Worm (Caenorhabditis elegans) whole organism, midembryonic: ENCODE measurements around the gene lgc-35.

Experiments used
- T22C8.4 ChIP-seq: fragments of 200-800 bp; sonication (Bioruptor generic); IDR thresholded peaks from 2 replicates; pipeline ENCODE4 v1.3.6; 2022; ENCODE audit warnings: missing genetic modification characterization, missing compliant biosample characterization
- cog-1 ChIP-seq: sonication (generic microtip); optimal IDR thresholded peaks from 2 replicates; lab custom pipeline; 2016; ENCODE audit warnings: missing genetic modification characterization, missing compliant biosample characterization
- flt-1 ChIP-seq: fragments of 200-800 bp; sonication (Bioruptor generic); IDR thresholded peaks from 2 replicates; pipeline ENCODE4 v1.3.6; 2022; ENCODE audit warnings: missing genetic modification characterization, missing compliant biosample characterization
- klf-2 ChIP-seq: fragments of 200-800 bp; sonication (Bioruptor generic); conservative IDR thresholded peaks from 2 replicates; pipeline ENCODE4 v1.3.6; 2022; ENCODE audit warnings: missing genetic modification reagents, missing genetic modification characterization, missing compliant biosample characterization
- med-1 ChIP-seq: sonication (generic microtip); optimal IDR thresholded peaks from 2 replicates; lab custom pipeline; 2017; ENCODE audit warnings: missing genetic modification characterization, mild to moderate bottlenecking, missing compliant biosample characterization, antibody characterized with exemption, missing genetic modification reagents; ENCODE audit not compliant: insufficient read depth
- ref-1 ChIP-seq: fragments of 200-800 bp; sonication (Bioruptor generic); conservative IDR thresholded peaks from 2 replicates; pipeline ENCODE4 v1.3.6; 2022; ENCODE audit warnings: missing genetic modification reagents, missing genetic modification characterization, missing compliant biosample characterization
- tab-1 ChIP-seq: fragments of 200-800 bp; sonication (Bioruptor generic); IDR thresholded peaks from 2 replicates; pipeline ENCODE4 v1.3.6; 2022; ENCODE audit warnings: missing genetic modification characterization, missing compliant biosample characterization
- ztf-23 ChIP-seq: fragments of 200-800 bp; sonication (Bioruptor generic); IDR thresholded peaks from 2 replicates; pipeline ENCODE4 v1.3.6; 2022; ENCODE audit warnings: missing genetic modification reagents, missing genetic modification characterization, missing compliant biosample characterization
- ztf-29 ChIP-seq: fragments of 200-800 bp; sonication (Bioruptor generic); IDR thresholded peaks from 2 replicates; pipeline ENCODE4 v1.3.6; 2022; ENCODE audit warnings: missing genetic modification reagents, missing genetic modification characterization, missing compliant biosample characterization

lgc-35 gene

ce11 chrII:12818488-12818887, 21.5 kb downstream of the lgc-35 start, which contains the start of gene Y46G5A.22:
Gene Y46G5A.22 (minus strand): TSS chrII:12818588.
- no peak for TF ChIP-seq flt-1 (GFP tag; lab: Robert Waterston, UW)
- no peak for TF ChIP-seq ztf-23 (GFP tag; lab: Robert Waterston, UW)
- no peak for TF ChIP-seq tab-1
- TF ChIP-seq med-1 (GFP tag; lab: Kevin White, UChicago): no peak
- TF ChIP-seq klf-2 (GFP tag; lab: Robert Waterston, UW): no peak
- TF ChIP-seq cog-1 (tag; lab: Kevin White, UChicago): no peak
- no peak for TF ChIP-seq ztf-29 (GFP tag; lab: Robert Waterston, UW)
- TF ChIP-seq T22C8.4 (GFP tag; lab: Robert Waterston, UW): no peak
- no peak for TF ChIP-seq ref-1 (GFP tag; lab: Robert Waterston, UW)

DNA sequence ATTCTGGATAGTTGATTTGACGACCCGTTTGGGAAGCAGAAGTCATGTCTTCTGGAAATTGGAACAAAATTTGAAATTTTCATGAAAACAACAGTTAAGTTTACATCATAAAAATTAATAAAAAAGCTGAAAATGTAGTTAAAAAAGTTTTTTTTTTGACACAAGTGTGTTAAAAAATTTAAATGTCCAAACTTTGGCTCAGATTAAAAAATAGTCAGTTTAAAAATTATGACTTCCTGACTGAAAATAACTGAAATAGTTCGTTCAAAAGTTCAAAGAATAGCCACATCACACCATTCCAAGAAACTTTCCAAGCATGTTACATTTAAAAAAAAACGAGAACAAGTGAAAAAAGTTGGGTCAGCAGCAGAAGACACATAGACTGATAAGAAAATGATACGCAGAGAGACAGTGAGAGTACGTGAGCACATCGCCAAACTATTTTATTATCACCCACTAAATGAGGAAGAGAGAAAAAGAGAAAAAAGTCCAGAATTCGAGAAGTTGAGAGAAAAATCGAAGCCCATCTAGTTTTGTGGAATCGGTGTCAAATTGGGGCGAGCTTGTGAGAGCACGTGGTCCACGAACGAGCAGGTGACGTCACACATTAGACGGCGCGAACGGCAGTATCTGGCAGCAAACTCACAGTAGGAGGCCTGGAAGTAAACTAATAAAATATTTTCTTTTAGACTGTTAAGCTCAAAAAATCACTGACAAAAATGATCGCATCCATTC, 23.4 kb downstream of the lgc-35 start, which contains the start of gene acl-7:
Gene acl-7 (minus strand): TSS at position 51 of the 735 bp plus-strand sequence.
- TF ChIP-seq ztf-29 (GFP tag; lab: Robert Waterston, UW) (no peak), T22C8.4 (GFP tag; lab: Robert Waterston, UW) (no peak), tab-1 (no peak), ztf-23 (GFP tag; lab: Robert Waterston, UW) (no peak)

DNA sequence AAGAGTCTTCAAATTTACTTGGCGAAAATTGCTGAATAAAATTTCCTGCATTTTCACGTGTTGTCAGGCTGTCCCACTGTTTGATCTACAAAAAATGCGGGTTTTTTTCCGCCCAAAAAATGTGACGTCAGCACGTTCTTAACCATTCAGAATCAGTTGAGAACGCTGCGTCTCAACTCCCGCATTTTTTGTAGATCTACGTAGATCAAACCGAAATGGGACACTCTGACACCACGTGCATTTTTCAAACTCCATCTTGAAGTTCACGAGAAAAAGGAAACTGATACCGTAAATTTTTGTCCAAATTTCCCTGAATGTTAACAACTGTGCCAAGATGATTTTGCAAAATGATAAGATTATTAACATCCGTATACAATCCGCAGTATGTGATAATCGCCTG, 26.7 kb downstream of the lgc-35 start:
- TF ChIP-seq med-1 (GFP tag; lab: Kevin White, UChicago): no peak
- no peak for TF ChIP-seq ztf-23 (GFP tag; lab: Robert Waterston, UW)
- TF ChIP-seq tab-1: no peak
- no peak for TF ChIP-seq cog-1 (tag; lab: Kevin White, UChicago)
- TF ChIP-seq T22C8.4 (GFP tag; lab: Robert Waterston, UW): no peak
- no peak for TF ChIP-seq klf-2 (GFP tag; lab: Robert Waterston, UW)
- no peak for TF ChIP-seq flt-1 (GFP tag; lab: Robert Waterston, UW)
- TF ChIP-seq ztf-29 (GFP tag; lab: Robert Waterston, UW): no peak
- TF ChIP-seq ref-1 (GFP tag; lab: Robert Waterston, UW): no peak

DNA sequence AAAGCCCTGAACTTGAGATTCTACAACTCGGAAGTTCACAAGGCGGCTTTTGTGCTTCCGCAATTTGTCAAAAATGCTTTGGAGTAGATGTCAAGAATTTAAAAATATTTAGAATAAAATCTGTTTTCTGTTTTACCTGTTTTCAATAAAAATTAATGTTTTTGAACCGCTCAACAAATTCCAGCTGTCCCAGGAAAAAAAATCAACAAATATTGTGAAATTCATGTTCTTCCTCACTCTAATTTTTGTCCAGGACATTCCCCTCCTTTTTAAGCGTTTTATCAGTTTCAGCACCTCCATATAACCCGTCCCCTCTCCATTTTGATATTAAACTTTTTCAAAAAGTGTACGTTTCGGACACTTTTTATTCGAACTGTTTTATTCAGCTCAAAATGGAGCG, 29.2 kb downstream of the lgc-35 start, which contains the start of gene Y46G5A.20:
Gene Y46G5A.20 (plus strand): TSS at position 301 of the 400 bp plus-strand sequence.
- no peak for TF ChIP-seq cog-1 (tag; lab: Kevin White, UChicago)
- TF ChIP-seq klf-2 (GFP tag; lab: Robert Waterston, UW): no peak
- no peak for TF ChIP-seq tab-1
- TF ChIP-seq med-1 (GFP tag; lab: Kevin White, UChicago): no peak
- TF ChIP-seq flt-1 (GFP tag; lab: Robert Waterston, UW): no peak
- no peak for TF ChIP-seq ztf-23 (GFP tag; lab: Robert Waterston, UW)
- no peak for TF ChIP-seq ref-1 (GFP tag; lab: Robert Waterston, UW)
- TF ChIP-seq T22C8.4 (GFP tag; lab: Robert Waterston, UW): no peak
- TF ChIP-seq ztf-29 (GFP tag; lab: Robert Waterston, UW): no peak

DNA sequence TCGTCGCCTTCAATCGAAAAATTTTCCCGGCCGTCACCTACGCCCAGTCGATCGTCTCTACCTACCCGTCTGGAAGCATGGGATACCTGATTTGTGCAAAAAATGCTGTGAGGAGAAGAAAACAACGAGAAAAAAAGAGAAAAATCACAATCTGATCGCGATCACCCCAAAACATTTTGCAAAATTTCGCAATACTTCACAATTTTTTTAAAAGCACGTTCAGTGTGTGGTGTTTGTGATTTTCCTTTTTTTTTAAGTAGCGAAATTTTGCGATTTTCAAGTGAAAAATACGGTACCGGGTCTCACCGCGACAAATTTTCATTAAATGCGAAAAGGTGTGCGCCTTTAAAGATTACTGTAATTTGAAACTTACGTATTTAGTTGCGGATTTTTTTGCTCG, 30.2 kb downstream of the lgc-35 start:
- TF ChIP-seq klf-2 (GFP tag; lab: Robert Waterston, UW) (no peak), T22C8.4 (GFP tag; lab: Robert Waterston, UW) (no peak), flt-1 (GFP tag; lab: Robert Waterston, UW) (no peak), ztf-23 (GFP tag; lab: Robert Waterston, UW) (no peak), tab-1 (no peak), ref-1 (GFP tag; lab: Robert Waterston, UW) (no peak), med-1 (GFP tag; lab: Kevin White, UChicago) (no peak), cog-1 (tag; lab: Kevin White, UChicago) (no peak), ztf-29 (GFP tag; lab: Robert Waterston, UW) (no peak)

ce11 chrII:12808746-12809145, 31.2 kb downstream of the lgc-35 start:
- no peak for TF ChIP-seq T22C8.4 (GFP tag; lab: Robert Waterston, UW)
- TF ChIP-seq tab-1: no peak

- TF ChIP-seq tab-1: no peak
- no peak for TF ChIP-seq ref-1 (GFP tag; lab: Robert Waterston, UW)
- TF ChIP-seq flt-1 (GFP tag; lab: Robert Waterston, UW): no peak
- no peak for TF ChIP-seq klf-2 (GFP tag; lab: Robert Waterston, UW)
- no peak for TF ChIP-seq ztf-29 (GFP tag; lab: Robert Waterston, UW)
- TF ChIP-seq T22C8.4 (GFP tag; lab: Robert Waterston, UW): no peak
- no peak for TF ChIP-seq med-1 (GFP tag; lab: Kevin White, UChicago)
- no peak for TF ChIP-seq ztf-23 (GFP tag; lab: Robert Waterston, UW)
- TF ChIP-seq cog-1 (tag; lab: Kevin White, UChicago): no peak
Observed at ce11 chrII:12806602-12807182, 33.3 kb downstream of the lgc-35 start, which contains the start of gene spds-1. Gene spds-1 (plus strand): TSS chrII:12806899.

- no peak for TF ChIP-seq flt-1 (GFP tag; lab: Robert Waterston, UW)
- TF ChIP-seq ztf-23 (GFP tag; lab: Robert Waterston, UW): no peak
- no peak for TF ChIP-seq cog-1 (tag; lab: Kevin White, UChicago)
- no peak for TF ChIP-seq med-1 (GFP tag; lab: Kevin White, UChicago)
- no peak for TF ChIP-seq tab-1
- no peak for TF ChIP-seq ztf-29 (GFP tag; lab: Robert Waterston, UW)
- TF ChIP-seq klf-2 (GFP tag; lab: Robert Waterston, UW): no peak
- no peak for TF ChIP-seq T22C8.4 (GFP tag; lab: Robert Waterston, UW)
- TF ChIP-seq ref-1 (GFP tag; lab: Robert Waterston, UW): no peak
Observed at ce11 chrII:12805765-12806384, 34.1 kb downstream of the lgc-35 start.
